Worm (Caenorhabditis elegans): ENCODE results near the gene srbc-16.

DNA sequence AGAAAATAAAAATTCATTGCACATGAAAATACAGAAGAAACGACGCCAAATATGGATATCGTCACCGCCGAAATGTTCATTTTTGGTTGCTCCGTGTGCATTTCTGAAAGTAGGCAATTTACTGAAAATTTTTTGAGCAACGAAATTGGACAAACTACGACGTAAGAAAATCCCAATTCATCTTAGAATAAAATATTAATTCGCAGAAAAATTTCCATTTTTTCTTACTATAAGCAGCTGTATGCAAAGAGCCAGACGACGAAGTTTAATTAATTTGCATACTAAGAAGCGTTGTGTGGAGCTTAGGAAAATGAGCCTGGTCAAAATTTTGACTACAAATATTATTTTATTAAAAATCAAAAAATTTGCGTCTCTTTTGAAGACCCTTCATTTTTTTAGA lies 15.2 kb upstream of the srbc-16 start, which contains the start of gene srbc-19:
- no peak for TF ChIP-seq F13C5.2 (tag; optimal IDR thresholded peaks at IDR 0.05)
- no peak for TF ChIP-seq B0310.2 (tag; optimal IDR thresholded peaks at IDR 0.05)
- no peak for TF ChIP-seq aly-1 (tag; optimal IDR thresholded peaks at IDR 0.05)
- no peak for TF ChIP-seq scrt-1 (GFP tag; IDR thresholded peaks at IDR 0.05)
- TF ChIP-seq sea-1 (GFP tag; conservative IDR thresholded peaks at IDR 0.05), result no peak
- no peak for TF ChIP-seq tra-4 (tag; optimal IDR thresholded peaks at IDR 0.05)
- no peak for TF ChIP-seq ama-1 (optimal IDR thresholded peaks at IDR 0.05)
- TF ChIP-seq hmbx-1 (tag; optimal IDR thresholded peaks at IDR 0.05), result no peak
- no peak for TF ChIP-seq hmg-4 (GFP tag; optimal IDR thresholded peaks at IDR 0.05)
- no peak for TF ChIP-seq tbx-11 (GFP tag; IDR thresholded peaks at IDR 0.05)
- TF ChIP-seq flt-1 (GFP tag; IDR thresholded peaks at IDR 0.05), result no peak
- no peak for TF ChIP-seq ceh-36 (tag; optimal IDR thresholded peaks at IDR 0.05)
